Worm (Caenorhabditis elegans) whole organism, L4 larva: ENCODE measurements around the gene acp-2.

ENCODE experiments used
- Y105C5A.15 ChIP-seq: fragments of 200-800 bp; sonication (Bioruptor generic); IDR thresholded peaks from 2 replicates; pipeline ENCODE4 v1.3.6; 2022; ENCODE audit warnings: missing genetic modification characterization, missing compliant biosample characterization
- ZK546.5 ChIP-seq, 2 experiments: sonication (generic microtip); optimal IDR thresholded peaks; 2 replicates each; lab custom pipeline; 2017; ENCODE audit warnings: missing biosample characterization in 2 of 2, missing genetic modification characterization in 2 of 2
- ama-1 ChIP-seq: fragments of 150-350 bp; optimal IDR thresholded peaks from 2 replicates; lab custom pipeline; 2014; ENCODE audit warnings: inconsistent platforms, mixed read lengths
- ceh-62 ChIP-seq: sonication (generic microtip); optimal IDR thresholded peaks from 2 replicates; lab custom pipeline; 2017; ENCODE audit warnings: missing biosample characterization, missing genetic modification characterization
- dve-1 ChIP-seq: sonication (generic microtip); optimal IDR thresholded peaks from 2 replicates; lab custom pipeline; 2017; ENCODE audit warnings: antibody characterized with exemption, mild to moderate bottlenecking, missing genetic modification characterization, missing compliant biosample characterization; ENCODE audit not compliant: insufficient read depth
- fkh-10 ChIP-seq: fragments of 150-350 bp; optimal IDR thresholded peaks from 2 replicates; lab custom pipeline; 2014; ENCODE audit warnings: missing biosample characterization, missing genetic modification reagents, missing genetic modification characterization
- hif-1 ChIP-seq, 2 experiments: sonication (generic microtip); optimal IDR thresholded peaks; 2 replicates each; lab custom pipeline; 2016 to 2017; ENCODE audit warnings: missing compliant biosample characterization in 2 of 2, missing genetic modification characterization in 2 of 2, missing genetic modification reagents in 2 of 2, missing genotype in 2 of 2, mild to moderate bottlenecking in 1 of 2
- nhr-28 ChIP-seq: fragments of 150-350 bp; optimal IDR thresholded peaks from 2 replicates; lab custom pipeline; 2014; ENCODE audit warnings: missing biosample characterization, missing genetic modification characterization
- php-3 ChIP-seq: fragments of 200-800 bp; sonication (Bioruptor generic); IDR thresholded peaks from 2 replicates; pipeline ENCODE4 v1.3.6; 2022; ENCODE audit warnings: missing genetic modification reagents, missing genetic modification characterization, missing compliant biosample characterization
- unc-39 ChIP-seq: sonication (generic microtip); optimal IDR thresholded peaks from 2 replicates; lab custom pipeline; 2017; ENCODE audit warnings: missing biosample characterization, missing genetic modification characterization

DNA sequence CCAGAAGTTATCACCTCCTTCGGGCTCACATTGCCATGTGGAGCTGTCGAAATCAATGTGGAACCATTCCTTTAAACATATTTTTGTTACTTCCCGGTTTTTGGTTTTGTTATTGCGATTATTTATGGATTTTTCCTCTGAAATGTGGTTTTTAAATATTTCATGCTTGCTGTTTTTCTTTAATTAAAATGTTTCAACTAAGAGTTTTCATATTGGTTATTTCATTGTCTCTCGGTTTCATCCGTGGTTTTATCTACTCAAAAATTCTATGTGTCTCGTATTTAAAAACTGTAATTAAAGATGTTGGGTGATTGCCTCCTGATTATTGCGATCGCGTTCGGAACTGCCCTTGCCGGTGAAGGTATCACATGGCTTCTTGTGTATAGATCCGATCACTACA, 35.0 kb upstream of the acp-2 start, which contains the start of gene F22B5.10:
- TF ChIP-seq fkh-10 (GFP tag; lab: Kevin White, UChicago) (no peak), ama-1 (lab: Kevin White, UChicago) (peak; percentile 49), hif-1 (tag; optimal IDR thresholded peaks at IDR 0.05; lab: Kevin White, UChicago) (no peak), dve-1 (no peak), Y105C5A.15 (no peak), php-3 (GFP tag; lab: Robert Waterston, UW) (no peak), nhr-28 (tag; lab: Kevin White, UChicago) (no peak), unc-39 (tag; lab: Kevin White, UChicago) (no peak), ZK546.5 (tag; optimal IDR thresholded peaks at IDR 0.05; lab: Kevin White, UChicago) (no peak), ceh-62 (tag; lab: Kevin White, UChicago) (no peak)
